Fruit fly (Drosophila melanogaster): ENCODE data around the gene ND-13B.

ND-13B gene

dm6 chr3L:10679711-10680154, 14.2 kb downstream of the ND-13B start (continued):
- TF ChIP-seq Mio (GFP tag; optimal IDR thresholded peaks at IDR 0.05): no peak
- TF ChIP-seq CG32264 (GFP tag; optimal IDR thresholded peaks at IDR 0.05): no peak
- no peak for TF ChIP-seq dmrt93B (GFP tag; optimal IDR thresholded peaks at IDR 0.05)
- TF ChIP-seq dsf (GFP tag; optimal IDR thresholded peaks at IDR 0.05; ENCODE audit: borderline replicate concordance): no peak

DNA sequence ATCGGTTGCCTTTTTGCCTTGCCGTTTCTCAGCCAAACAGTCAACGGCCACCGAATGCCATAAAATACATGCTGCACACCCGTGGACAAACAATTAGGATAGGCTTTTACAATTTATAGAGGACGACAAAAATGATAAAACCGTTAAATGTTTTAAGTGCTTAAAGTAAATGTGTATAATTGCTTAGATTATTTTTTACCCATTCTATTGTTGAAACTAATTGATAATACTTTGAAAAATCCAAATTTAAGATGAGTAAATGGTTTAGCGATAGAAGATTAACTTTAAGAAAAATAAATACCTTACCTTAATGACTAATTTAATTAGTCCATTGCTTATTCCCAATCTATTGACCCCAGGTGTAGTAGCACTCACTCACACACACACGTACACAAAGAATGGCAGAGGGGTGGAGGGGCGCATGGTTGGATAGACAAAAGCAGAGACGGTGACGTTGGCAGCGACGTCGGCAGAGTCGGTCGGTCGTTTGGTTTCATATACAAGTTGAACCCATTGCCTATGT, 15.3 kb downstream of the ND-13B start:
- TF ChIP-seq dl (GFP tag; optimal IDR thresholded peaks at IDR 0.05; ENCODE audit: insufficient read depth in 1 of 2, partially characterized antibody in 2 of 2) (no peak), foxo (GFP tag; optimal IDR thresholded peaks at IDR 0.05) (peak in 1 of 2 experiments; percentile 93), brk (GFP tag; optimal IDR thresholded peaks at IDR 0.05) (peak; percentile 54), lola (GFP tag; optimal IDR thresholded peaks at IDR 0.05) (no peak), Hr83 (GFP tag; optimal IDR thresholded peaks at IDR 0.05; ENCODE audit: poor library complexity, severe bottlenecking) (no peak), Abd-B (GFP tag; optimal IDR thresholded peaks at IDR 0.05) (no peak), CG9705 (GFP tag; optimal IDR thresholded peaks at IDR 0.05) (peak; percentile 66), usp (GFP tag; optimal IDR thresholded peaks at IDR 0.05) (no peak), br (GFP tag; optimal IDR thresholded peaks at IDR 0.05) (peak; percentile 96), sage (GFP tag; optimal IDR thresholded peaks at IDR 0.05) (no peak), Dfd (GFP tag; optimal IDR thresholded peaks at IDR 0.05) (peak; percentile 74), jim (GFP tag; optimal IDR thresholded peaks at IDR 0.05) (peak; percentile 42), Hr78 (GFP tag; optimal IDR thresholded peaks at IDR 0.05) (no peak), OdsH (GFP tag; optimal IDR thresholded peaks at IDR 0.05) (peak; percentile 86), Myc (optimal IDR thresholded peaks at IDR 0.05) (no peak), fru (GFP tag; optimal IDR thresholded peaks at IDR 0.05) (peak; percentile 94), psq (GFP tag; optimal IDR thresholded peaks at IDR 0.05) (peak; percentile 82), dmrt93B (GFP tag; optimal IDR thresholded peaks at IDR 0.05) (peak; percentile 71), Mio (GFP tag; optimal IDR thresholded peaks at IDR 0.05) (peak; percentile 68), Vsx2 (GFP tag; optimal IDR thresholded peaks at IDR 0.05; ENCODE audit: partially characterized antibody) (no peak), CrebA (GFP tag; optimal IDR thresholded peaks at IDR 0.05; ENCODE audit: borderline replicate concordance) (peak; percentile 51), Hnf4 (GFP tag; optimal IDR thresholded peaks at IDR 0.05) (peak; percentile 74), tai (GFP tag; optimal IDR thresholded peaks at IDR 0.05) (peak; percentile 69), Sp1 (GFP tag; optimal IDR thresholded peaks at IDR 0.05) (peak; percentile 92), pan (optimal IDR thresholded peaks at IDR 0.05) (no peak), h (GFP tag; optimal IDR thresholded peaks at IDR 0.05) (peak; percentile 91), CG32264 (GFP tag; optimal IDR thresholded peaks at IDR 0.05) (peak; percentile 65), Dif (GFP tag; optimal IDR thresholded peaks at IDR 0.05; ENCODE audit: partially characterized antibody) (no peak), dsf (GFP tag; optimal IDR thresholded peaks at IDR 0.05; ENCODE audit: borderline replicate concordance) (no peak), woc (GFP tag; optimal IDR thresholded peaks at IDR 0.05) (peak; percentile 84), HLH106 (tag; optimal IDR thresholded peaks at IDR 0.05) (peak; percentile 90), GATAd (GFP tag; optimal IDR thresholded peaks at IDR 0.05) (no peak), Rel (GFP tag; optimal IDR thresholded peaks at IDR 0.05) (peak; percentile 16), Rel (tag; optimal IDR thresholded peaks at IDR 0.05) (peak; percentile 53), N (GFP tag; optimal IDR thresholded peaks at IDR 0.05) (no peak), sv (GFP tag; optimal IDR thresholded peaks at IDR 0.05) (peak; percentile 85), Jra (GFP tag; optimal IDR thresholded peaks at IDR 0.05) (peak; percentile 82), rgr (GFP tag; optimal IDR thresholded peaks at IDR 0.05) (peak; percentile 81), ey (GFP tag; optimal IDR thresholded peaks at IDR 0.05) (peak; percentile 86)

dm6 chr3L:10677816-10678215, 16.1 kb downstream of the ND-13B start:
- no peak for TF ChIP-seq woc (GFP tag; optimal IDR thresholded peaks at IDR 0.05)
- TF ChIP-seq Rel (GFP tag; optimal IDR thresholded peaks at IDR 0.05): no peak
- TF ChIP-seq Rel (tag; optimal IDR thresholded peaks at IDR 0.05): peak; percentile 7
- peak; percentile 66 for TF ChIP-seq psq (GFP tag; optimal IDR thresholded peaks at IDR 0.05)

Data from whole organism, wandering third instar larva.